Worm (Caenorhabditis elegans): Measurements from ENCODE around the gene F44E2.10.

Gene F44E2.10

ce11 chrIII:8873045-8873457 is 42.1 kb upstream of the F44E2.10 start:
- no peak for TF ChIP-seq pha-4 (tag; optimal IDR thresholded peaks at IDR 0.05)
- TF ChIP-seq cnd-1 (tag; optimal IDR thresholded peaks at IDR 0.05) = peak; percentile 85
- TF ChIP-seq unc-62 (GFP tag; optimal IDR thresholded peaks at IDR 0.05) = peak; percentile 14
- TF ChIP-seq lin-13 (tag; optimal IDR thresholded peaks at IDR 0.05) = peak; percentile 26
- peak; percentile 68 for TF ChIP-seq mls-2 (tag; optimal IDR thresholded peaks at IDR 0.05)
- TF ChIP-seq ham-2 (GFP tag; optimal IDR thresholded peaks at IDR 0.05) = peak; percentile 55
- TF ChIP-seq ces-1 (GFP tag; optimal IDR thresholded peaks at IDR 0.05) = peak; percentile 87
- TF ChIP-seq snpc-4 (tag; optimal IDR thresholded peaks at IDR 0.05) = no peak
- no peak for TF ChIP-seq sem-2 (GFP tag; optimal IDR thresholded peaks at IDR 0.05)

- TF ChIP-seq zip-8 (tag; optimal IDR thresholded peaks at IDR 0.05) (no peak), lsy-2 (tag; optimal IDR thresholded peaks at IDR 0.05) (no peak), mls-2 (tag; optimal IDR thresholded peaks at IDR 0.05) (no peak), sem-2 (GFP tag; optimal IDR thresholded peaks at IDR 0.05) (no peak), M03D4.4 (tag; optimal IDR thresholded peaks at IDR 0.05) (no peak), hlh-1 (tag; optimal IDR thresholded peaks at IDR 0.05) (no peak), mep-1 (tag; optimal IDR thresholded peaks at IDR 0.05) (no peak), lin-32 (GFP tag; optimal IDR thresholded peaks at IDR 0.05) (no peak), nhr-28 (tag; optimal IDR thresholded peaks at IDR 0.05) (no peak), flh-1 (GFP tag; optimal IDR thresholded peaks at IDR 0.05) (no peak), ces-1 (GFP tag; optimal IDR thresholded peaks at IDR 0.05) (no peak), mab-5 (tag; optimal IDR thresholded peaks at IDR 0.05) (no peak), sptf-1 (tag; optimal IDR thresholded peaks at IDR 0.05) (no peak), cnd-1 (tag; optimal IDR thresholded peaks at IDR 0.05) (no peak), ham-2 (GFP tag; optimal IDR thresholded peaks at IDR 0.05) (no peak), ztf-11 (tag; optimal IDR thresholded peaks at IDR 0.05) (no peak)
Measured at ce11 chrIII:8869663-8870062, 38.8 kb upstream of the F44E2.10 start.

ce11 chrIII:8867922-8868655 is 37.2 kb upstream of the F44E2.10 start:
- TF ChIP-seq mab-5 (tag; optimal IDR thresholded peaks at IDR 0.05) (no peak), nhr-2 (tag; optimal IDR thresholded peaks at IDR 0.05) (no peak), snpc-4 (tag; optimal IDR thresholded peaks at IDR 0.05) (no peak)

ce11 chrIII:8866983-8867842 is 36.3 kb upstream of the F44E2.10 start:
- TF ChIP-seq ztf-11 (tag; optimal IDR thresholded peaks at IDR 0.05) = no peak
- TF ChIP-seq hlh-1 (tag; optimal IDR thresholded peaks at IDR 0.05) = peak; percentile 79
- no peak for TF ChIP-seq elt-1 (tag; optimal IDR thresholded peaks at IDR 0.05; ENCODE audit: borderline replicate concordance, insufficient read depth)
- TF ChIP-seq ceh-43 (GFP tag; optimal IDR thresholded peaks at IDR 0.05) = no peak
- no peak for TF ChIP-seq drap-1 (GFP tag; optimal IDR thresholded peaks at IDR 0.05)
- no peak for TF ChIP-seq nhr-12 (tag; optimal IDR thresholded peaks at IDR 0.05)

ce11 chrIII:8866038-8866437 is 35.1 kb upstream of the F44E2.10 start:
- TF ChIP-seq unc-120 (tag; optimal IDR thresholded peaks at IDR 0.05; ENCODE audit: poor library complexity, severe bottlenecking) (no peak), mab-5 (tag; optimal IDR thresholded peaks at IDR 0.05) (no peak), elt-3 (tag; optimal IDR thresholded peaks at IDR 0.05) (no peak), flh-1 (GFP tag; optimal IDR thresholded peaks at IDR 0.05) (no peak), sem-2 (GFP tag; optimal IDR thresholded peaks at IDR 0.05) (no peak), blmp-1 (tag; optimal IDR thresholded peaks at IDR 0.05) (no peak), ceh-83 (GFP tag; optimal IDR thresholded peaks at IDR 0.05) (no peak), sptf-1 (tag; optimal IDR thresholded peaks at IDR 0.05) (no peak)
